Worm (Caenorhabditis elegans): ENCODE measurements around the gene ZK353.2.

DNA sequence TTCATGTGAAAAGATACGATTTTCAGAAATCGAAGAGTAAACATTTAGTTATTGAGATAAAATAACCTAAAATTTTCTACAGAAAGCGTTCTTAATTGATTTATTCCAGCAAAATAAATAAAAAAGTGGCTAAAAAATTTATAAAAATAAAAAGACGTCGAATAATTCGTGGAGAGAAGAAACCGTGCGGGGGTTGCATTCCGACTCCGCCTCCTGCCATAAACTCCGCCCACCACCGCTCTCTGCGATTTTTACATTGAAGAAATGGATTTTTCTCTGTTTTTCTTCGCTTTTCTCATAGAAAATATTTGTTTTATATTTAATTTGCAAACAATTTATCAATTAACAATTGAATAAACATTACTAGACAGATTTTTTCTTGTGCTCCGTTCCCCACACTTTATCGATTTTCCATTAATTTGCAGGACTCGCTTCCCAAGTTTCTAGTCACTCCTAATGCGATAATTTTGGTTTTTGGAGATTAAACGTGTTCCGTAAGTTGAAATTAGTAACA is 7.0 kb downstream of the ZK353.2 start, which contains the start of the genes ubxn-4 and cyy-1:
- TF ChIP-seq spr-1 (tag; optimal IDR thresholded peaks at IDR 0.05) (no peak), nhr-10 (tag; optimal IDR thresholded peaks at IDR 0.05) (no peak)
